Fruit fly (Drosophila melanogaster): ENCODE data around the gene CG33985.

Gene CG33985

dm6 chr3L:15534274-15535227 lies 7.9 kb upstream of the CG33985 start (continued):
- TF ChIP-seq CG3407 (GFP tag; optimal IDR thresholded peaks at IDR 0.05) = peak; percentile 38
- peak; percentile 16 for TF ChIP-seq fu2 (GFP tag; optimal IDR thresholded peaks at IDR 0.05)
- peak; percentile 65 for TF ChIP-seq Hr3 (GFP tag; optimal IDR thresholded peaks at IDR 0.05)
- peak; percentile 32 for TF ChIP-seq Side (GFP tag; optimal IDR thresholded peaks at IDR 0.05)
- TF ChIP-seq otp (GFP tag; IDR thresholded peaks at IDR 0.05) = no peak
- TF ChIP-seq CG9797 (GFP tag; optimal IDR thresholded peaks at IDR 0.05) = no peak
- peak; percentile 51 for TF ChIP-seq CG10366 (GFP tag; IDR thresholded peaks at IDR 0.05)
- TF ChIP-seq CG14441 (GFP tag; IDR thresholded peaks at IDR 0.05) = peak; percentile 61; the same call in 1 of the 2 replicates
- no peak for TF ChIP-seq CG13287 (GFP tag; IDR thresholded peaks at IDR 0.05; ENCODE audit: partially characterized antibody)
- peak; percentile 50 for TF ChIP-seq scrt (GFP tag; optimal IDR thresholded peaks at IDR 0.05)
- TF ChIP-seq CG17328 (GFP tag; IDR thresholded peaks at IDR 0.05) = 0 out of 2 replicates have a peak, but pooled peaks have one; percentile 55
- TF ChIP-seq Dad (GFP tag; optimal IDR thresholded peaks at IDR 0.05) = peak; percentile 18
- peak; percentile 77 for TF ChIP-seq CG12659 (GFP tag; optimal IDR thresholded peaks at IDR 0.05)
- no peak for TF ChIP-seq run (tag; optimal IDR thresholded peaks at IDR 0.05)
- peak in 1 of 2 experiments; percentile 51 for TF ChIP-seq Eip74EF (GFP tag; optimal IDR thresholded peaks at IDR 0.05)
- peak; percentile 9 for TF ChIP-seq tx (GFP tag; optimal IDR thresholded peaks at IDR 0.05)
- TF ChIP-seq CG6689 (GFP tag; IDR thresholded peaks at IDR 0.05) = peak; percentile 42; the same call in 1 of the 2 replicates
- TF ChIP-seq CG9609 (GFP tag; optimal IDR thresholded peaks at IDR 0.05) = peak; percentile 52
- TF ChIP-seq CG12236 (GFP tag; optimal IDR thresholded peaks at IDR 0.05) = peak; percentile 5
- peak; percentile 22 for TF ChIP-seq CG17829 (tag; optimal IDR thresholded peaks at IDR 0.05)
- peak; percentile 6 for TF ChIP-seq CG5180 (GFP tag; optimal IDR thresholded peaks at IDR 0.05)
- peak; percentile 74 for TF ChIP-seq lilli (GFP tag; optimal IDR thresholded peaks at IDR 0.05)
- peak; percentile 67 for TF ChIP-seq CG1233 (GFP tag; optimal IDR thresholded peaks at IDR 0.05)
- TF ChIP-seq ssp (GFP tag; IDR thresholded peaks at IDR 0.05) = no peak
- TF ChIP-seq twi (tag; optimal IDR thresholded peaks at IDR 0.05) = peak; percentile 30
- TF ChIP-seq Poxn (GFP tag; IDR thresholded peaks at IDR 0.05) = no peak
- TF ChIP-seq slou (GFP tag; optimal IDR thresholded peaks at IDR 0.05) = peak; percentile 28
- TF ChIP-seq az2 (GFP tag; optimal IDR thresholded peaks at IDR 0.05) = peak; percentile 65
- peak; percentile 57 for TF ChIP-seq CG9817 (tag; optimal IDR thresholded peaks at IDR 0.05)
- TF ChIP-seq Dll (GFP tag; IDR thresholded peaks at IDR 0.05; ENCODE audit: partially characterized antibody) = 0 out of 4 replicates have a peak, but pooled peaks have one; percentile 5
- peak; percentile 94 for TF ChIP-seq sens (GFP tag)
- peak; percentile 73 for TF ChIP-seq pho (GFP tag; optimal IDR thresholded peaks at IDR 0.05)
- no peak for TF ChIP-seq unc-4 (GFP tag; IDR thresholded peaks at IDR 0.05; ENCODE audit: partially characterized antibody)
- no peak for TF ChIP-seq GATAe (GFP tag; conservative IDR thresholded peaks at IDR 0.05)
- peak; percentile 82 for TF ChIP-seq Oli (tag; optimal IDR thresholded peaks at IDR 0.05)
- TF ChIP-seq cato (GFP tag; optimal IDR thresholded peaks at IDR 0.05; ENCODE audit: borderline replicate concordance) = peak; percentile 45
- peak; percentile 28 for TF ChIP-seq CG2202 (tag; optimal IDR thresholded peaks at IDR 0.05)
- peak; percentile 43 for TF ChIP-seq CG10274 (GFP tag; optimal IDR thresholded peaks at IDR 0.05)
- peak; percentile 49 for TF ChIP-seq CG10462 (GFP tag; optimal IDR thresholded peaks at IDR 0.05)
- peak; percentile 15 for TF ChIP-seq BtbVII (GFP tag; optimal IDR thresholded peaks at IDR 0.05)
- peak; percentile 56 for TF ChIP-seq slbo (GFP tag; IDR thresholded peaks at IDR 0.05)
- TF ChIP-seq bigmax (GFP tag; optimal IDR thresholded peaks at IDR 0.05) = no peak
- peak; percentile 91 for TF ChIP-seq row (GFP tag; IDR thresholded peaks at IDR 0.05)
- 0 out of 2 replicates have a peak, but pooled peaks have one; percentile 28 for TF ChIP-seq Taf1 (GFP tag; IDR thresholded peaks at IDR 0.05)
- no peak for TF ChIP-seq CG5245 (GFP tag; optimal IDR thresholded peaks at IDR 0.05)
- no peak for TF ChIP-seq CG8765 (GFP tag; IDR thresholded peaks at IDR 0.05)
- no peak for TF ChIP-seq sc (optimal IDR thresholded peaks at IDR 0.05)
- TF ChIP-seq sc (GFP tag; optimal IDR thresholded peaks at IDR 0.05) = peak; percentile 39
- peak; percentile 16 for TF ChIP-seq p53 (GFP tag; optimal IDR thresholded peaks at IDR 0.05)

Measured in whole organism, embryonic.